Worm (Caenorhabditis elegans) whole organism, L2 larva: ENCODE measurements around the gene bus-17.

Source experiments
- R02D3.7 ChIP-seq: fragments of 150-350 bp; optimal IDR thresholded peaks from 2 replicates; lab custom pipeline; 2014; ENCODE audit warnings: missing biosample characterization, missing genetic modification characterization
- Y55F3AM.14 ChIP-seq: fragments of 200-800 bp; sonication (Bioruptor generic); optimal IDR thresholded peaks from 2 replicates; lab custom pipeline; 2018; ENCODE audit warnings: mild to moderate bottlenecking, missing genetic modification characterization, missing compliant biosample characterization
- ZK546.5 ChIP-seq: sonication (generic microtip); optimal IDR thresholded peaks from 2 replicates; lab custom pipeline; 2017; ENCODE audit warnings: missing biosample characterization, missing genetic modification characterization
- alr-1 ChIP-seq: fragments of 150-350 bp; optimal IDR thresholded peaks from 2 replicates; lab custom pipeline; 2014; ENCODE audit warnings: missing biosample characterization, missing genetic modification characterization
- aly-2 ChIP-seq: fragments of 150-350 bp; optimal IDR thresholded peaks from 2 replicates; lab custom pipeline; 2014; ENCODE audit warnings: missing biosample characterization, missing genetic modification characterization
- ama-1 ChIP-seq: fragments of 150-350 bp; optimal IDR thresholded peaks from 2 replicates; lab custom pipeline; 2018; ENCODE audit warnings: inconsistent platforms
- blmp-1 ChIP-seq: sonication (generic microtip); optimal IDR thresholded peaks from 2 replicates; lab custom pipeline; 2017; ENCODE audit warnings: missing genetic modification characterization, mild to moderate bottlenecking, missing compliant biosample characterization, antibody characterized with exemption, moderate library complexity; ENCODE audit not compliant: insufficient read depth
- ceh-16 ChIP-seq: fragments of 150-350 bp; optimal IDR thresholded peaks from 2 replicates; lab custom pipeline; 2014; ENCODE audit warnings: missing biosample characterization, missing genetic modification characterization
- ceh-82 ChIP-seq: fragments of 150-350 bp; optimal IDR thresholded peaks from 2 replicates; lab custom pipeline; 2014; ENCODE audit warnings: missing biosample characterization, missing genetic modification characterization
- crh-2 ChIP-seq: sonication (generic microtip); optimal IDR thresholded peaks from 2 replicates; lab custom pipeline; 2017; ENCODE audit warnings: missing biosample characterization, missing genetic modification characterization
- egl-27 ChIP-seq: sonication (generic microtip); optimal IDR thresholded peaks from 3 replicates; lab custom pipeline; 2017; ENCODE audit warnings: missing biosample characterization, missing genetic modification reagents, missing genetic modification characterization
- elt-1 ChIP-seq: fragments of 150-350 bp; optimal IDR thresholded peaks from 2 replicates; lab custom pipeline; 2014; ENCODE audit warnings: missing biosample characterization, missing genetic modification characterization
- elt-3 ChIP-seq: sonication (generic microtip); optimal IDR thresholded peaks from 2 replicates; lab custom pipeline; 2017; ENCODE audit warnings: missing biosample characterization, missing genetic modification characterization
- gmeb-1 ChIP-seq: fragments of 150-350 bp; optimal IDR thresholded peaks from 2 replicates; lab custom pipeline; 2014; ENCODE audit warnings: missing biosample characterization, missing genetic modification characterization
- lin-11 ChIP-seq: fragments of 150-350 bp; sonication (generic microtip); optimal IDR thresholded peaks from 2 replicates; lab custom pipeline; 2014; ENCODE audit warnings: missing biosample characterization, missing genetic modification characterization, inconsistent platforms, mixed read lengths
- lin-13 ChIP-seq: fragments of 150-350 bp; optimal IDR thresholded peaks from 2 replicates; lab custom pipeline; 2014; ENCODE audit warnings: missing biosample characterization, missing genetic modification reagents, missing genetic modification characterization
- lsy-2 ChIP-seq, 2 experiments: fragments of 150-350 bp in 1 of 2; sonication (generic microtip) in 1 of 2; optimal IDR thresholded peaks; 2 replicates each; lab custom pipeline; 2014 to 2017; ENCODE audit warnings: missing biosample characterization in 2 of 2, missing genetic modification characterization in 2 of 2
- mab-5 ChIP-seq: fragments of 150-350 bp; optimal IDR thresholded peaks from 2 replicates; lab custom pipeline; 2014; ENCODE audit warnings: missing biosample characterization, missing genetic modification characterization
- mdl-1 ChIP-seq, 2 experiments: fragments of 150-350 bp in 1 of 2; sonication (generic microtip) in 1 of 2; optimal IDR thresholded peaks; 2 replicates each; lab custom pipeline; 2017; ENCODE audit warnings: missing biosample characterization in 2 of 2, missing genetic modification characterization in 2 of 2
- nhr-10 ChIP-seq: sonication (generic microtip); optimal IDR thresholded peaks from 2 replicates; lab custom pipeline; 2017; ENCODE audit warnings: missing biosample characterization, missing genetic modification characterization
- nhr-11 ChIP-seq: fragments of 150-350 bp; optimal IDR thresholded peaks from 2 replicates; lab custom pipeline; 2014; ENCODE audit warnings: missing biosample characterization, missing genetic modification characterization
- nhr-12 ChIP-seq: fragments of 150-350 bp; optimal IDR thresholded peaks from 2 replicates; lab custom pipeline; 2014; ENCODE audit warnings: missing biosample characterization, missing genetic modification characterization
- nhr-129 ChIP-seq: fragments of 150-350 bp; optimal IDR thresholded peaks from 2 replicates; lab custom pipeline; 2014; ENCODE audit warnings: missing biosample characterization, missing genetic modification characterization
- nhr-21 ChIP-seq: fragments of 150-350 bp; optimal IDR thresholded peaks from 2 replicates; lab custom pipeline; 2014; ENCODE audit warnings: missing biosample characterization, missing genetic modification characterization
- nhr-237 ChIP-seq: fragments of 150-350 bp; optimal IDR thresholded peaks from 2 replicates; lab custom pipeline; 2014; ENCODE audit warnings: missing biosample characterization, missing genetic modification characterization
- nhr-25 ChIP-seq: fragments of 150-350 bp; sonication (generic microtip); optimal IDR thresholded peaks from 3 replicates; lab custom pipeline; 2014; ENCODE audit warnings: missing biosample characterization, missing genetic modification characterization
- nhr-77 ChIP-seq: fragments of 150-350 bp; optimal IDR thresholded peaks from 2 replicates; lab custom pipeline; 2014; ENCODE audit warnings: missing biosample characterization, missing genetic modification characterization
- peb-1 ChIP-seq: fragments of 150-350 bp; optimal IDR thresholded peaks from 2 replicates; lab custom pipeline; 2014; ENCODE audit warnings: missing biosample characterization, missing genetic modification characterization
- sem-4 ChIP-seq: fragments of 150-350 bp; optimal IDR thresholded peaks from 2 replicates; lab custom pipeline; 2014; ENCODE audit warnings: missing biosample characterization, missing genetic modification reagents, missing genetic modification characterization
- skn-1 ChIP-seq: sonication (generic microtip); optimal IDR thresholded peaks from 2 replicates; lab custom pipeline; 2017; ENCODE audit warnings: missing biosample characterization, missing genetic modification characterization
- sma-3 ChIP-seq: sonication (generic microtip); optimal IDR thresholded peaks from 2 replicates; lab custom pipeline; 2016; ENCODE audit warnings: missing genetic modification reagents, missing genetic modification characterization, missing compliant biosample characterization
- sma-9 ChIP-seq, 2 experiments: fragments of 150-350 bp in 1 of 2; sonication (generic microtip) in 1 of 2; optimal IDR thresholded peaks; 2 replicates each; lab custom pipeline; 2014 to 2016; ENCODE audit warnings: missing genetic modification characterization in 2 of 2, mild to moderate bottlenecking in 1 of 2, missing biosample characterization in 1 of 2, missing compliant biosample characterization in 1 of 2, missing genetic modification reagents in 1 of 2, moderate library complexity in 1 of 2
- snpc-4 ChIP-seq: fragments of 150-350 bp; optimal IDR thresholded peaks from 2 replicates; lab custom pipeline; 2014; ENCODE audit warnings: missing biosample characterization, missing genetic modification characterization
- unc-39 ChIP-seq: fragments of 150-350 bp; optimal IDR thresholded peaks from 2 replicates; lab custom pipeline; 2014; ENCODE audit warnings: missing biosample characterization, missing genetic modification characterization
- unc-55 ChIP-seq: fragments of 150-350 bp; sonication (generic microtip); optimal IDR thresholded peaks from 3 replicates; lab custom pipeline; 2014; ENCODE audit warnings: missing biosample characterization, missing genetic modification reagents, missing genetic modification characterization
- unc-62 ChIP-seq: fragments of 150-350 bp; optimal IDR thresholded peaks from 2 replicates; lab custom pipeline; 2014; ENCODE audit warnings: missing biosample characterization, missing genetic modification reagents, missing genetic modification characterization
- zag-1 ChIP-seq: fragments of 150-350 bp; optimal IDR thresholded peaks from 2 replicates; lab custom pipeline; 2014; ENCODE audit warnings: missing biosample characterization, missing genetic modification characterization
- ztf-1 ChIP-seq: fragments of 200-800 bp; sonication (Bioruptor generic); conservative IDR thresholded peaks from 2 replicates; pipeline ENCODE4 v1.3.6; 2022; ENCODE audit warnings: missing genetic modification characterization, missing compliant biosample characterization
- ztf-4 ChIP-seq: fragments of 150-350 bp; optimal IDR thresholded peaks from 2 replicates; lab custom pipeline; 2014; ENCODE audit warnings: missing biosample characterization, missing genetic modification characterization

The bus-17 gene

ce11 chrX:15766147-15766546 lies at the start of gene bus-17:
Gene bus-17 (minus strand): TSS chrX:15766354.
- TF ChIP-seq nhr-129: no peak
- no peak for TF ChIP-seq crh-2 (tag; lab: Kevin White, UChicago)
- TF ChIP-seq nhr-11: no peak
- TF ChIP-seq skn-1: no peak
- no peak for TF ChIP-seq unc-55
- no peak for TF ChIP-seq nhr-237
- no peak for TF ChIP-seq Y55F3AM.14
- no peak for TF ChIP-seq unc-39 (tag; lab: Kevin White, UChicago)
- no peak for TF ChIP-seq egl-27 (tag; lab: Kevin White, UChicago)
- TF ChIP-seq elt-1 (tag; lab: Kevin White, UChicago): no peak

ce11 chrX:15814548-15814947 lies 48.4 kb upstream of the bus-17 start:
- no peak for TF ChIP-seq sem-4 (tag; lab: Kevin White, UChicago)
- TF ChIP-seq ztf-4 (tag; lab: Kevin White, UChicago): no peak
- no peak for TF ChIP-seq peb-1
- TF ChIP-seq nhr-77 (tag; lab: Kevin White, UChicago): no peak
- TF ChIP-seq sma-3 (GFP tag; lab: Kevin White, UChicago): no peak
- no peak for TF ChIP-seq nhr-12 (tag; lab: Kevin White, UChicago)
- TF ChIP-seq nhr-129: no peak
- no peak for TF ChIP-seq Y55F3AM.14
- TF ChIP-seq ceh-16 (tag; lab: Kevin White, UChicago): no peak
- TF ChIP-seq nhr-25 (tag; lab: Kevin White, UChicago): no peak
- TF ChIP-seq ZK546.5 (tag; lab: Kevin White, UChicago): no peak
- no peak for TF ChIP-seq nhr-237
- TF ChIP-seq lin-13 (GFP tag; lab: Kevin White, UChicago): no peak
- TF ChIP-seq nhr-21 (tag; lab: Kevin White, UChicago): no peak
- no peak for TF ChIP-seq ama-1
- TF ChIP-seq mab-5 (tag; lab: Kevin White, UChicago): no peak
- TF ChIP-seq ztf-1 (GFP tag; lab: Robert Waterston, UW): no peak
- no peak for TF ChIP-seq ceh-82 (tag; lab: Kevin White, UChicago)

- no peak for TF ChIP-seq ama-1
- TF ChIP-seq blmp-1: no peak
- TF ChIP-seq elt-3: no peak
- no peak for TF ChIP-seq nhr-129
- TF ChIP-seq sma-9 (GFP tag; optimal IDR thresholded peaks at IDR 0.05; lab: Kevin White, UChicago): no peak
- no peak for TF ChIP-seq sma-9 (tag; optimal IDR thresholded peaks at IDR 0.05; lab: Kevin White, UChicago)
- no peak for TF ChIP-seq unc-62 (GFP tag; lab: Kevin White, UChicago)
- TF ChIP-seq unc-39 (tag; lab: Kevin White, UChicago): no peak
- TF ChIP-seq nhr-10 (tag; lab: Kevin White, UChicago): no peak
- no peak for TF ChIP-seq ZK546.5 (tag; lab: Kevin White, UChicago)
- TF ChIP-seq ceh-16 (tag; lab: Kevin White, UChicago): no peak
- no peak for TF ChIP-seq zag-1
- TF ChIP-seq nhr-77 (tag; lab: Kevin White, UChicago): no peak
- no peak for TF ChIP-seq ztf-1 (GFP tag; lab: Robert Waterston, UW)
- no peak for TF ChIP-seq lin-11 (tag; lab: Kevin White, UChicago)
- TF ChIP-seq unc-55: no peak
- TF ChIP-seq snpc-4 (tag; lab: Kevin White, UChicago): no peak
- no peak for TF ChIP-seq gmeb-1 (tag; lab: Kevin White, UChicago)
- TF ChIP-seq elt-1 (tag; lab: Kevin White, UChicago): no peak
These were observed 45.2 kb upstream of the bus-17 start for ce11 chrX:15811341-15811740.

ce11 chrX:15804072-15804471 lies 37.9 kb upstream of the bus-17 start, which contains the start of gene Y7A5A.7:
Gene Y7A5A.7 (minus strand): TSS chrX:15804172.
- TF ChIP-seq sma-3 (GFP tag; lab: Kevin White, UChicago): no peak
- TF ChIP-seq mdl-1 (tag; optimal IDR thresholded peaks at IDR 0.05; lab: Kevin White, UChicago): no peak
- TF ChIP-seq R02D3.7 (tag; lab: Kevin White, UChicago): no peak
- no peak for TF ChIP-seq snpc-4 (tag; lab: Kevin White, UChicago)
- no peak for TF ChIP-seq mab-5 (tag; lab: Kevin White, UChicago)
- TF ChIP-seq egl-27 (tag; lab: Kevin White, UChicago): no peak
- TF ChIP-seq alr-1 (tag; lab: Kevin White, UChicago): no peak
- no peak for TF ChIP-seq lsy-2 (tag; optimal IDR thresholded peaks at IDR 0.05; lab: Kevin White, UChicago)
- no peak for TF ChIP-seq aly-2
- TF ChIP-seq, all 48 proteins: peak for 0
